Fruit fly (Drosophila melanogaster) whole organism, larva: ENCODE data around the gene CG9109.

Experiments
- noc ChIP-seq: fragments of 200-800 bp; sonication (Bioruptor generic); optimal IDR thresholded peaks from 3 replicates; lab custom pipeline; 2019; ENCODE audit warnings: missing biosample characterization, mild to moderate bottlenecking, missing genetic modification characterization, moderate library complexity

CG9109 gene

dm6 chr2L:6065823-6066222 lies 31.6 kb upstream of the CG9109 start, which contains the start of the genes Fbw5 and CG9147:
Gene Fbw5 (minus strand): TSS chr2L:6065953.
Gene CG9147 (plus strand): TSS chr2L:6065997.
- TF ChIP-seq noc (tag; lab: Kevin White, UChicago) = peak; percentile 99

dm6 chr2L:6062382-6063082 lies 28.3 kb upstream of the CG9109 start, which contains the start of the genes ND-51 and CG13994:
Gene ND-51 (minus strand): TSS chr2L:6062757.
Gene CG13994 (plus strand): TSS chr2L:6062989.
- no peak for TF ChIP-seq noc (tag; lab: Kevin White, UChicago)

dm6 chr2L:6060210-6060609 lies 26.0 kb upstream of the CG9109 start, which contains the start of gene CG34180:
Gene CG34180 (plus strand): TSS chr2L:6060510.
- no peak for TF ChIP-seq noc (tag; lab: Kevin White, UChicago)

dm6 chr2L:6053874-6054469 lies 19.7 kb upstream of the CG9109 start, which contains the start of gene CG13995:
Gene CG13995 (plus strand): TSS chr2L:6054302.
- no peak for TF ChIP-seq noc (tag; lab: Kevin White, UChicago)

- peak; percentile 95 for TF ChIP-seq noc (tag; lab: Kevin White, UChicago)
Measured at dm6 chr2L:6051212-6051621, 17.0 kb upstream of the CG9109 start.

dm6 chr2L:6050575-6050974 lies 16.4 kb upstream of the CG9109 start, which contains the start of gene CG9135:
Gene CG9135 (plus strand): TSS chr2L:6050800.
- TF ChIP-seq noc (tag; lab: Kevin White, UChicago) = no peak

dm6 chr2L:6048542-6048941 lies 14.3 kb upstream of the CG9109 start, which contains the start of the genes CG34179 and slmo:
Gene CG34179 (minus strand): TSS chr2L:6048706.
Gene slmo (minus strand): TSS chr2L:6048706.
- TF ChIP-seq noc (tag; lab: Kevin White, UChicago) = no peak

dm6 chr2L:6047528-6048160 lies 13.4 kb upstream of the CG9109 start, which contains the start of gene IPIP:
Gene IPIP (plus strand): TSS chr2L:6048002.
- TF ChIP-seq noc (tag; lab: Kevin White, UChicago) = no peak

dm6 chr2L:6046865-6047264 lies 12.6 kb upstream of the CG9109 start:
- no peak for TF ChIP-seq noc (tag; lab: Kevin White, UChicago)

dm6 chr2L:6045972-6046718 lies 11.9 kb upstream of the CG9109 start, which contains the start of gene Pfas:
Gene Pfas (minus strand): TSS chr2L:6046050.
- peak; percentile 80 for TF ChIP-seq noc (tag; lab: Kevin White, UChicago)

- no peak for TF ChIP-seq noc (tag; lab: Kevin White, UChicago)
Measured at dm6 chr2L:6045484-6045883, 11.3 kb upstream of the CG9109 start.

dm6 chr2L:6037830-6038229 lies 3.6 kb upstream of the CG9109 start, which contains the start of the genes CG9117 and CG31643:
Gene CG9117 (minus strand): TSS chr2L:6037902.
Gene CG31643 (plus strand): TSS chr2L:6038117.
- TF ChIP-seq noc (tag; lab: Kevin White, UChicago) = peak; percentile 76

dm6 chr2L:6036710-6037109 lies 2.5 kb upstream of the CG9109 start, which contains the start of gene mtm:
Gene mtm (minus strand): TSS chr2L:6037015.
- no peak for TF ChIP-seq noc (tag; lab: Kevin White, UChicago)

- TF ChIP-seq noc (tag; lab: Kevin White, UChicago) = no peak
Measured at dm6 chr2L:6035155-6035554, 932 bp upstream of the CG9109 start.

dm6 chr2L:6031838-6032237 lies 2.4 kb downstream of the CG9109 start:
- TF ChIP-seq noc (tag; lab: Kevin White, UChicago) = no peak
